Worm (Caenorhabditis elegans): ENCODE measurements around the gene Y57A10C.11.

DNA sequence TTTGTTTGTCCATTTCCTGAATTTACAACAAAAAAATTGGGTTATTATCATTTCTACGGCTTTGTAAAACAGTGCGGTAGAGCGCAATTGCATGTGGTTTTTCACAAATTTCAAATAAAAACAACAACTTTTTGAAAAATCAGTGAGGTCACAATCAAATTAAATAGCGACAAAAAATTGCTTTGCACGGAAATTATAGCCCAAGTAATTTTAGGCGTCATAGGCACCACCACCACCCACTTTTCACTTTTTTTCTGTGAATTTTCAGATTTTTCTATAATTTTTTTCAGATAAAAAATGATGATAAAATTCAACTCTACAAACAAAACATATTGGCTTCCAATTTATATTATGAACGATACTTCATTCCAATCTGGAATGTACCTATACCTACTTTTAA is 42.6 kb upstream of the Y57A10C.11 start, which contains the start of gene sre-38:
- TF ChIP-seq nhr-28 (tag; optimal IDR thresholded peaks at IDR 0.05) (no peak), nhr-12 (tag; optimal IDR thresholded peaks at IDR 0.05) (no peak), lin-39 (tag; optimal IDR thresholded peaks at IDR 0.05) (no peak), nhr-237 (tag; optimal IDR thresholded peaks at IDR 0.05) (no peak)

Measured in whole organism, L3 larva.